Worm (Caenorhabditis elegans) whole organism, L4 larva: ENCODE measurements around the gene lpin-1.

Source experiments
- F10B5.3 ChIP-seq: sonication (generic microtip); optimal IDR thresholded peaks from 2 replicates; lab custom pipeline; 2016; ENCODE audit warnings: mild to moderate bottlenecking, missing genetic modification characterization, missing compliant biosample characterization
- F26F4.8 ChIP-seq: fragments of 200-800 bp; sonication (Bioruptor generic); conservative IDR thresholded peaks from 2 replicates; pipeline ENCODE4 v1.3.6; 2022; ENCODE audit warnings: missing genetic modification characterization, missing compliant biosample characterization
- Y105C5A.15 ChIP-seq: fragments of 200-800 bp; sonication (Bioruptor generic); IDR thresholded peaks from 2 replicates; pipeline ENCODE4 v1.3.6; 2022; ENCODE audit warnings: missing genetic modification characterization, missing compliant biosample characterization
- Y48G9A.11 ChIP-seq: fragments of 200-800 bp; sonication (Bioruptor generic); IDR thresholded peaks from 2 replicates; pipeline ENCODE4 v1.3.6; 2022; ENCODE audit warnings: missing genetic modification reagents, missing genetic modification characterization, missing compliant biosample characterization
- Y75B8A.6 ChIP-seq: fragments of 200-800 bp; sonication (Bioruptor generic); IDR thresholded peaks from 2 replicates; pipeline ENCODE4 v1.3.6; 2022; ENCODE audit warnings: missing genetic modification reagents, missing genetic modification characterization, missing compliant biosample characterization
- aha-1 ChIP-seq: fragments of 150-350 bp; peaks from one replicate; lab custom pipeline; 2014; ENCODE audit warnings: missing biosample characterization, missing genetic modification characterization
- attf-4 ChIP-seq: sonication (generic microtip); optimal IDR thresholded peaks from 3 replicates; lab custom pipeline; 2017; ENCODE audit warnings: missing biosample characterization, missing genetic modification characterization
- ceh-28 ChIP-seq: fragments of 150-350 bp; optimal IDR thresholded peaks from 2 replicates; lab custom pipeline; 2014; ENCODE audit warnings: missing biosample characterization, missing genetic modification reagents, missing genetic modification characterization
- ceh-44 ChIP-seq: fragments of 200-800 bp; sonication (Bioruptor generic); IDR thresholded peaks from 2 replicates; pipeline ENCODE4 v1.3.6; 2022; ENCODE audit warnings: missing genetic modification reagents, missing genetic modification characterization, missing compliant biosample characterization
- cey-2 ChIP-seq: sonication (generic microtip); optimal IDR thresholded peaks from 3 replicates; lab custom pipeline; 2017; ENCODE audit warnings: missing genetic modification characterization, mild to moderate bottlenecking, missing compliant biosample characterization, antibody characterized with exemption, borderline replicate concordance; ENCODE audit not compliant: insufficient read depth
- daf-16 ChIP-seq, 3 experiments: sonication (generic microtip); optimal IDR thresholded peaks; 2 replicates each; lab custom pipeline; 2016 to 2017; ENCODE audit warnings: missing genetic modification characterization in 3 of 3, missing genetic modification reagents in 3 of 3, mild to moderate bottlenecking in 2 of 3, missing compliant biosample characterization in 2 of 3, missing biosample characterization in 1 of 3, moderate library complexity in 1 of 3
- dmd-6 ChIP-seq: fragments of 200-800 bp; sonication (Bioruptor generic); IDR thresholded peaks from 2 replicates; pipeline ENCODE4 v1.3.6; 2022; ENCODE audit warnings: missing genetic modification reagents, missing genetic modification characterization, missing compliant biosample characterization
- dmd-9 ChIP-seq: fragments of 200-800 bp; sonication (Bioruptor generic); IDR thresholded peaks from 2 replicates; pipeline ENCODE4 v1.3.6; 2022; ENCODE audit warnings: missing genetic modification reagents, missing genetic modification characterization, missing compliant biosample characterization
- duxl-1 ChIP-seq: sonication (generic microtip); optimal IDR thresholded peaks from 2 replicates; lab custom pipeline; 2016; ENCODE audit warnings: mild to moderate bottlenecking, missing genetic modification characterization, moderate library complexity, missing compliant biosample characterization; ENCODE audit not compliant: poor library complexity
- dve-1 ChIP-seq: sonication (generic microtip); optimal IDR thresholded peaks from 2 replicates; lab custom pipeline; 2017; ENCODE audit warnings: antibody characterized with exemption, mild to moderate bottlenecking, missing genetic modification characterization, missing compliant biosample characterization; ENCODE audit not compliant: insufficient read depth
- egl-43 ChIP-seq: fragments of 200-800 bp; sonication (Bioruptor generic); IDR thresholded peaks from 2 replicates; pipeline ENCODE4 v1.3.6; 2022; ENCODE audit warnings: missing genetic modification reagents, missing genetic modification characterization, missing compliant biosample characterization
- hif-1 ChIP-seq, 2 experiments: sonication (generic microtip); optimal IDR thresholded peaks; 2 replicates each; lab custom pipeline; 2016 to 2017; ENCODE audit warnings: missing compliant biosample characterization in 2 of 2, missing genetic modification characterization in 2 of 2, missing genetic modification reagents in 2 of 2, missing genotype in 2 of 2, mild to moderate bottlenecking in 1 of 2
- hlh-11 ChIP-seq: fragments of 200-800 bp; sonication (Bioruptor generic); optimal IDR thresholded peaks from 2 replicates; lab custom pipeline; 2018; ENCODE audit warnings: mild to moderate bottlenecking, missing genetic modification characterization, missing compliant biosample characterization
- hlh-30 ChIP-seq: sonication (generic microtip); optimal IDR thresholded peaks from 2 replicates; lab custom pipeline; 2017; ENCODE audit warnings: antibody characterized with exemption, mild to moderate bottlenecking, missing genetic modification characterization, missing compliant biosample characterization; ENCODE audit not compliant: insufficient read depth
- lin-1 ChIP-seq: fragments of 200-800 bp; sonication (Bioruptor generic); IDR thresholded peaks from 2 replicates; pipeline ENCODE4 v1.3.6; 2022; ENCODE audit warnings: missing genetic modification reagents, missing genetic modification characterization, missing compliant biosample characterization
- lin-29 ChIP-seq: fragments of 200-800 bp; sonication (Bioruptor generic); IDR thresholded peaks from 2 replicates; pipeline ENCODE4 v1.3.6; 2022; ENCODE audit warnings: missing genetic modification reagents, missing genetic modification characterization, missing compliant biosample characterization
- lin-38 ChIP-seq: fragments of 200-800 bp; sonication (Bioruptor generic); IDR thresholded peaks from 2 replicates; pipeline ENCODE4 v1.3.6; 2022; ENCODE audit warnings: missing genetic modification reagents, missing genetic modification characterization, missing compliant biosample characterization
- lir-3 ChIP-seq: sonication (generic microtip); optimal IDR thresholded peaks from 2 replicates; lab custom pipeline; 2016; ENCODE audit warnings: mild to moderate bottlenecking, missing genetic modification characterization, missing compliant biosample characterization
- madf-5 ChIP-seq, 2 experiments: fragments of 200-800 bp; sonication (Bioruptor generic); IDR thresholded peaks; 2 replicates each; pipeline ENCODE4 v1.3.6; 2022; ENCODE audit warnings: missing compliant biosample characterization in 2 of 2, missing genetic modification characterization in 2 of 2
- madf-9 ChIP-seq: fragments of 200-800 bp; sonication (Bioruptor generic); conservative IDR thresholded peaks from 2 replicates; pipeline ENCODE4 v1.3.6; 2022; ENCODE audit warnings: missing genetic modification reagents, missing genetic modification characterization, missing compliant biosample characterization
- mep-1 ChIP-seq: fragments of 150-350 bp; sonication (generic microtip); optimal IDR thresholded peaks from 3 replicates; lab custom pipeline; 2014; ENCODE audit warnings: missing biosample characterization, missing genetic modification characterization
- mes-2 ChIP-seq: sonication (generic microtip); optimal IDR thresholded peaks from 2 replicates; lab custom pipeline; 2016; ENCODE audit warnings: missing genotype, mild to moderate bottlenecking, missing genetic modification characterization, missing compliant biosample characterization; ENCODE audit not compliant: poor library complexity, severe bottlenecking
- mxl-2 ChIP-seq: fragments of 200-800 bp; sonication (Bioruptor generic); conservative IDR thresholded peaks from 2 replicates; pipeline ENCODE4 v1.3.6; 2022; ENCODE audit warnings: missing genetic modification reagents, missing genetic modification characterization, missing compliant biosample characterization
- mxl-3 ChIP-seq: fragments of 200-800 bp; sonication (Bioruptor generic); optimal IDR thresholded peaks from 2 replicates; lab custom pipeline; 2018; ENCODE audit warnings: mild to moderate bottlenecking, missing genetic modification characterization, missing compliant biosample characterization
- nhr-11 ChIP-seq: fragments of 150-350 bp; optimal IDR thresholded peaks from 2 replicates; lab custom pipeline; 2014; ENCODE audit warnings: missing biosample characterization, missing genetic modification characterization
- nhr-237 ChIP-seq: sonication (generic microtip); optimal IDR thresholded peaks from 2 replicates; lab custom pipeline; 2017; ENCODE audit warnings: missing biosample characterization, missing genetic modification characterization
- nhr-28 ChIP-seq: fragments of 150-350 bp; optimal IDR thresholded peaks from 2 replicates; lab custom pipeline; 2014; ENCODE audit warnings: missing biosample characterization, missing genetic modification characterization
- nhr-48 ChIP-seq: sonication (generic microtip); optimal IDR thresholded peaks from 2 replicates; lab custom pipeline; 2016; ENCODE audit warnings: mild to moderate bottlenecking, missing genetic modification characterization, missing compliant biosample characterization
- nhr-6 ChIP-seq: fragments of 150-350 bp; optimal IDR thresholded peaks from 2 replicates; lab custom pipeline; 2014; ENCODE audit warnings: missing biosample characterization, missing genetic modification characterization
- nhr-76 ChIP-seq: fragments of 150-350 bp; optimal IDR thresholded peaks from 2 replicates; lab custom pipeline; 2014; ENCODE audit warnings: missing biosample characterization, missing genetic modification characterization
- nhr-77 ChIP-seq: fragments of 150-350 bp; optimal IDR thresholded peaks from 2 replicates; lab custom pipeline; 2014; ENCODE audit warnings: missing biosample characterization, missing genetic modification characterization
- saeg-2 ChIP-seq: fragments of 200-800 bp; sonication (Bioruptor generic); IDR thresholded peaks from 2 replicates; pipeline ENCODE4 v1.3.6; 2022; ENCODE audit warnings: missing genetic modification reagents, missing genetic modification characterization, missing compliant biosample characterization
- unc-39 ChIP-seq: sonication (generic microtip); optimal IDR thresholded peaks from 2 replicates; lab custom pipeline; 2017; ENCODE audit warnings: missing biosample characterization, missing genetic modification characterization
- unc-62 ChIP-seq, 3 experiments: fragments of 150-350 bp in 1 of 3; sonication (generic microtip); optimal IDR thresholded peaks in 2 of 3; peaks in 1 of 3; 1 replicate in 1 of 3; 2 replicates in 2 of 3; lab custom pipeline; 2014 to 2017; ENCODE audit warnings: missing biosample characterization in 3 of 3, missing genetic modification characterization in 3 of 3, missing genetic modification reagents in 3 of 3, missing genotype in 1 of 3
- vab-7 ChIP-seq: fragments of 200-800 bp; sonication (Bioruptor generic); IDR thresholded peaks from 2 replicates; pipeline ENCODE4 v1.3.6; 2022; ENCODE audit warnings: missing genetic modification reagents, missing genetic modification characterization, missing compliant biosample characterization

Gene lpin-1

DNA sequence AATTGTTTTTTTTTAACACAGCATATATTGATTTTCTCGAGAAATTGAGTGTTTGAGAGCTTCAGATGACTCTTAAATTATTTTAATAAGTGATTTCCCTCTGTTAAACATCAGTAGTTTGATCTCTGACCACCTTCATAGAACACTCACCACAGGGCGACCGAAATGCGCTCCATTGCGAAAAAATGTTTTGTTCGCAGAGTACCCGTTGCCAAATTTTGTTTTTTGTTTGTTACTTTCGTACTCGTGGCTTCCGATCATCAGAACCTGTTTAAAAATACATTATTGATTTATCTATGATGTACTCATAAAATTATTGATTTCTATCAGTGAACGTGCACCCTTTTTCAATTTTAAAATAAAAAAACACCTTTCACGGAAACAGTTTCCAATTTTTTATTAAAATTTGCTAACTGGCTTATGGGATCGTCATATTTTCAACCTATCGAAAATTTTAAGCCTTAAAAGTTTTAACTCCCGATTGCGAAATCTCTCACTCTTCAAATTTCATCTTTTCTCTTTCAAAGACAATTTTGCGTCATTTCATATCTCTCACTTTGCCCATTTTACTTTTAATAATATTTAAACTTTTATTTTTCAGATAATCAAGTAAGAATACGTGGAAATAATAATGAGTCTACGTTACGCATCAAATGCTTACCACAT lies 6.9 kb upstream of the lpin-1 start, which contains the start of gene letm-1:
letm-1 (plus strand) TSS at position 598 of the 666 bp plus-strand sequence.
- TF ChIP-seq Y48G9A.11 (GFP tag; lab: Robert Waterston, UW) (no peak), F26F4.8 (no peak), lin-29 (GFP tag; lab: Robert Waterston, UW) (no peak), nhr-76 (tag; lab: Kevin White, UChicago) (no peak), Y75B8A.6 (no peak), nhr-28 (tag; lab: Kevin White, UChicago) (peak; percentile 45), unc-62 (GFP tag; optimal IDR thresholded peaks at IDR 0.05 in 1 of 2; lab: Kevin White, UChicago) (peak in 1 of 2 experiments; percentile 33), unc-62 (tag; optimal IDR thresholded peaks at IDR 0.05; lab: Kevin White, UChicago) (no peak), attf-4 (tag; lab: Kevin White, UChicago) (no peak), ceh-28 (tag; lab: Kevin White, UChicago) (peak; percentile 24), ceh-44 (GFP tag; lab: Robert Waterston, UW) (no peak), madf-5 (GFP tag; IDR thresholded peaks at IDR 0.05; lab: Robert Waterston, UW) (no peak), mep-1 (peak; percentile 17), cey-2 (tag; lab: Kevin White, UChicago) (no peak), daf-16 (GFP tag; optimal IDR thresholded peaks at IDR 0.05; lab: Kevin White, UChicago) (peak in 1 of 2 experiments; percentile 0), daf-16 (tag; optimal IDR thresholded peaks at IDR 0.05; lab: Kevin White, UChicago) (peak; percentile 71), vab-7 (GFP tag; lab: Robert Waterston, UW) (no peak), hif-1 (tag; optimal IDR thresholded peaks at IDR 0.05; lab: Kevin White, UChicago) (no peak), lir-3 (tag; lab: Kevin White, UChicago) (no peak), dmd-6 (GFP tag; lab: Robert Waterston, UW) (peak; percentile 23; the same call in 1 of the 2 replicates), madf-9 (GFP tag; lab: Robert Waterston, UW) (no peak), mxl-3 (GFP tag; lab: Kevin White, UChicago) (no peak), unc-39 (no peak), dve-1 (tag; lab: Kevin White, UChicago) (peak; percentile 52), hlh-30 (peak; percentile 25), dmd-9 (GFP tag; lab: Robert Waterston, UW) (no peak), mxl-2 (no peak), aha-1 (tag; lab: Kevin White, UChicago) (peak; percentile 17), duxl-1 (no peak), nhr-6 (tag; lab: Kevin White, UChicago) (no peak), hlh-11 (tag; lab: Kevin White, UChicago) (peak; percentile 54), nhr-237 (tag; lab: Kevin White, UChicago) (no peak), mes-2 (tag; lab: Kevin White, UChicago) (peak; percentile 43), egl-43 (no peak), F10B5.3 (tag; lab: Kevin White, UChicago) (no peak), lin-38 (GFP tag; lab: Robert Waterston, UW) (peak; percentile 55), lin-1 (GFP tag; lab: Robert Waterston, UW) (no peak), saeg-2 (no peak), nhr-11 (no peak), nhr-77 (tag; lab: Kevin White, UChicago) (peak; percentile 15), Y105C5A.15 (GFP tag; lab: Robert Waterston, UW) (no peak), nhr-48 (tag; lab: Kevin White, UChicago) (no peak)
- TF ChIP-seq, all 104 proteins: peak for 13
